Fruit fly (Drosophila melanogaster): ENCODE results near the gene alpha-Man-IIa.

alpha-Man-IIa gene

DNA sequence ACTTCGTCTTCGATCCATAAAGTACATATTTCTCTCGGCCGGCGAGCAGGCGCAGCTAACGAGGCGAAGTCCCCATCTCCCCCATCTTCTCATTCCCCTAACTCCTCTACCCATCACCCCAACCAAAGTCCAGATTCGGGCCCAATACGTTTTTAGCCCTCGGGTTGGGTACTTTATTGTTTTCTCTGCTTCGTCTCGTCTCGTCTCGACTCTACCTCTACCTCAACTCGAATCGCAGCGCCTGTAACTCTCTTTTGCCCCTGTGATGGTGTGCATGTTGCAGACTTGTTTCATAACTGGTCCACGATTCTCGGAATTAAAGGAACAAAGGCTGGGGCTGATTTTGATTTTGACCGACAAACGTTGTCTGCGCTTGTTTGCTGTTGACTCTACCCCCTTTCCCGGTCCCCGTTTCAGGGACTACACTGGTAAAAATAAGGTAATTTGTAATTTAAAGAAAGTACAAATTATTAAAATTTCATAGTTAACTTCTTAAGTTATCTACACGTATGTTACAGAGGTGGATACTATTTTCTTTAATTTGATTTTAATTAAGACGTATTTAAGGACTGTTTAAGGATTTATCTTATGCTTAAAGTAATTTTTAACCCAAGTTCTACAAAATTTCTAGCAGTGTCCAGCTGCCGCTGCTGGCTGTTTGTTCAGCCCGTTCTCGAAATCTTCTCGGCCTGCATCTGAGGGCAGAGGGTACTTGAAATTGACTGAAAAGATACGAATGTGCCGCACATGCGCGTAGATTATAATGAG is 33.5 kb upstream of the alpha-Man-IIa start (continued):
- TF ChIP-seq jigr1 (GFP tag; IDR thresholded peaks at IDR 0.05): no peak
- peak; percentile 54 for TF ChIP-seq tin (GFP tag; optimal IDR thresholded peaks at IDR 0.05)
- TF ChIP-seq CG14050 (GFP tag; IDR thresholded peaks at IDR 0.05): no peak
- TF ChIP-seq Dad (GFP tag; optimal IDR thresholded peaks at IDR 0.05): no peak
- TF ChIP-seq Bdp1 (GFP tag; optimal IDR thresholded peaks at IDR 0.05): no peak
- TF ChIP-seq Usf (GFP tag; optimal IDR thresholded peaks at IDR 0.05): peak; percentile 39
- no peak for TF ChIP-seq CG34224 (GFP tag; IDR thresholded peaks at IDR 0.05; ENCODE audit: partially characterized antibody)
- no peak for TF ChIP-seq zen2 (GFP tag; IDR thresholded peaks at IDR 0.05; ENCODE audit: partially characterized antibody)
- no peak for TF ChIP-seq Ravus (GFP tag; IDR thresholded peaks at IDR 0.05)
- TF ChIP-seq H2.0 (GFP tag; IDR thresholded peaks at IDR 0.05): no peak
- no peak for TF ChIP-seq CG13287 (GFP tag; IDR thresholded peaks at IDR 0.05; ENCODE audit: partially characterized antibody)
- TF ChIP-seq CG1602 (GFP tag; optimal IDR thresholded peaks at IDR 0.05): peak; percentile 23
- no peak for TF ChIP-seq ap (GFP tag; IDR thresholded peaks at IDR 0.05)
- no peak for TF ChIP-seq btn (GFP tag; optimal IDR thresholded peaks at IDR 0.05)
- TF ChIP-seq gfzf (GFP tag; optimal IDR thresholded peaks at IDR 0.05): no peak
- no peak for TF ChIP-seq CG3838 (GFP tag; optimal IDR thresholded peaks at IDR 0.05)
- peak; percentile 50 for TF ChIP-seq CG13424 (tag; optimal IDR thresholded peaks at IDR 0.05)
- no peak for TF ChIP-seq lmd (GFP tag; IDR thresholded peaks at IDR 0.05)
- TF ChIP-seq CrebB (tag; optimal IDR thresholded peaks at IDR 0.05): no peak
- peak; percentile 27; the same call in 1 of the 2 replicates for TF ChIP-seq CG32772 (GFP tag; IDR thresholded peaks at IDR 0.05)
- TF ChIP-seq CG3281 (GFP tag; optimal IDR thresholded peaks at IDR 0.05): peak; percentile 20
- no peak for TF ChIP-seq rib (GFP tag; IDR thresholded peaks at IDR 0.05)
- peak; percentile 85 for TF ChIP-seq CG33557 (GFP tag; optimal IDR thresholded peaks at IDR 0.05)
- no peak for TF ChIP-seq HLH4C (GFP tag; IDR thresholded peaks at IDR 0.05; ENCODE audit: partially characterized antibody)
- peak; percentile 65 for TF ChIP-seq ac (GFP tag; optimal IDR thresholded peaks at IDR 0.05)
- TF ChIP-seq Rfx (GFP tag; IDR thresholded peaks at IDR 0.05): no peak
- no peak for TF ChIP-seq CG11398 (GFP tag; optimal IDR thresholded peaks at IDR 0.05)
- TF ChIP-seq eve (GFP tag; optimal IDR thresholded peaks at IDR 0.05): peak in 1 of 2 experiments; percentile 60
- no peak for TF ChIP-seq sob (GFP tag; IDR thresholded peaks at IDR 0.05)
- peak; percentile 79 for TF ChIP-seq grn (GFP tag; optimal IDR thresholded peaks at IDR 0.05)
- peak; percentile 88 for TF ChIP-seq Med (GFP tag)
- no peak for TF ChIP-seq Dp (GFP tag; optimal IDR thresholded peaks at IDR 0.05)
- no peak for TF ChIP-seq wor (GFP tag; IDR thresholded peaks at IDR 0.05)
- TF ChIP-seq dimm (GFP tag; IDR thresholded peaks at IDR 0.05): no peak
- peak; percentile 76 for TF ChIP-seq phol (tag; optimal IDR thresholded peaks at IDR 0.05)
- TF ChIP-seq danr (GFP tag; IDR thresholded peaks at IDR 0.05): no peak
- TF ChIP-seq CG6254 (GFP tag; optimal IDR thresholded peaks at IDR 0.05): peak; percentile 72
- no peak for TF ChIP-seq HmgD (GFP tag; optimal IDR thresholded peaks at IDR 0.05)
- TF ChIP-seq CG10321 (GFP tag; IDR thresholded peaks at IDR 0.05): no peak
- TF ChIP-seq CG5180 (GFP tag; optimal IDR thresholded peaks at IDR 0.05): peak; percentile 10
- no peak for TF ChIP-seq exex (tag; optimal IDR thresholded peaks at IDR 0.05)
- peak; percentile 74 for TF ChIP-seq CG13775 (GFP tag; optimal IDR thresholded peaks at IDR 0.05)
- no peak for TF ChIP-seq mam (GFP tag; optimal IDR thresholded peaks at IDR 0.05)
- no peak for TF ChIP-seq H15 (GFP tag; IDR thresholded peaks at IDR 0.05)
- TF ChIP-seq CG15514 (GFP tag; optimal IDR thresholded peaks at IDR 0.05): no peak
- TF ChIP-seq CG2712 (tag; optimal IDR thresholded peaks at IDR 0.05): peak; percentile 92
- peak; percentile 1 to 37 for TF ChIP-seq Pdp1 (GFP tag; optimal IDR thresholded peaks at IDR 0.05)
- TF ChIP-seq CG16863 (GFP tag; optimal IDR thresholded peaks at IDR 0.05): no peak
- TF ChIP-seq D19B (GFP tag; optimal IDR thresholded peaks at IDR 0.05): no peak
- no peak for TF ChIP-seq h (optimal IDR thresholded peaks at IDR 0.05)
